Fruit fly (Drosophila melanogaster) whole organism, wandering third instar larva: ENCODE data around the gene GstT4.

Source experiments
- CG9705 ChIP-seq: fragments of 200-800 bp; sonication (Bioruptor generic); optimal IDR thresholded peaks from 2 replicates; lab custom pipeline; 2018; ENCODE audit warnings: missing biosample characterization, mild to moderate bottlenecking, missing genetic modification characterization
- GATAd ChIP-seq: sonication (Bioruptor generic); optimal IDR thresholded peaks from 2 replicates; lab custom pipeline; 2016; ENCODE audit warnings: missing biosample characterization, missing genetic modification characterization
- HLH106 ChIP-seq: fragments of 200-800 bp; optimal IDR thresholded peaks from 3 replicates; lab custom pipeline; 2019; ENCODE audit warnings: missing biosample characterization, mild to moderate bottlenecking, missing genetic modification characterization, moderate library complexity
- Myc ChIP-seq: fragments of >200 bp; optimal IDR thresholded peaks from 2 replicates; lab custom pipeline; 2017
- br ChIP-seq: fragments of 200-800 bp; sonication (Bioruptor generic); optimal IDR thresholded peaks from 2 replicates; lab custom pipeline; 2016; ENCODE audit warnings: missing biosample characterization, missing genetic modification characterization
- fru ChIP-seq: fragments of 200-800 bp; sonication (Bioruptor generic); optimal IDR thresholded peaks from 3 replicates; lab custom pipeline; 2016; ENCODE audit warnings: missing biosample characterization, mild to moderate bottlenecking, missing genetic modification characterization
- psq ChIP-seq: fragments of 200-800 bp; sonication (Bioruptor generic); optimal IDR thresholded peaks from 3 replicates; lab custom pipeline; 2017; ENCODE audit warnings: missing biosample characterization, mild to moderate bottlenecking, missing genetic modification characterization, moderate library complexity
- usp ChIP-seq: fragments of >200 bp; optimal IDR thresholded peaks from 2 replicates; lab custom pipeline; 2017; ENCODE audit warnings: missing biosample characterization, missing genetic modification characterization

DNA sequence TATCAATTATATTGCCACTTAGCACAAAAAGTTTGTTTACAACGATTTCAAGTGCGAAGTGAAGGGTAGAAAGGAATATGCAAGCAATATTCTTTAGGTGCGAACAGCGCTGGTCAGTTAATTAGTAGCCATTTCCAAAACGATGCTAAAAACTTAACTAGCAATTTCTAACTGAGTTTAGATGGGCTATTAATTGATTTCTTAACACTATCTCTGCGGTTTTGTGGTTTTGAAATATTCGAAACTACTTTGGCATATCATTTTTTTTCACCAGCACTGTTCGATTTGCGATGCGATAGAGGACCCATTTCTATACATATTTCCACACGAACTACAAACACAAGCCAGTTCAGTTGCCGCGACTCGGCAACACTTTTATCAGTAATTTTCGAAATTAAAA, 28.0 kb upstream of the GstT4 start:
- no peak for TF ChIP-seq br
- TF ChIP-seq usp (GFP tag; lab: Kevin White, UChicago): no peak
- peak; percentile 55 for TF ChIP-seq fru (GFP tag; lab: Kevin White, UChicago)
- no peak for TF ChIP-seq GATAd
- no peak for TF ChIP-seq Myc
- no peak for TF ChIP-seq CG9705 (GFP tag; lab: Kevin White, UChicago)
- TF ChIP-seq psq (GFP tag; lab: Kevin White, UChicago): peak; percentile 22
- no peak for TF ChIP-seq HLH106 (tag; lab: Kevin White, UChicago)
